Worm (Caenorhabditis elegans) whole organism, L2 larva: ENCODE measurements around the gene gei-18.

Source experiments
- C34F6.9 ChIP-seq: fragments of 150-350 bp; optimal IDR thresholded peaks from 2 replicates; lab custom pipeline; 2014; ENCODE audit warnings: missing biosample characterization, missing genetic modification characterization
- R02D3.7 ChIP-seq: fragments of 150-350 bp; optimal IDR thresholded peaks from 2 replicates; lab custom pipeline; 2014; ENCODE audit warnings: missing biosample characterization, missing genetic modification characterization
- ZK546.5 ChIP-seq: sonication (generic microtip); optimal IDR thresholded peaks from 2 replicates; lab custom pipeline; 2017; ENCODE audit warnings: missing biosample characterization, missing genetic modification characterization
- aly-2 ChIP-seq: fragments of 150-350 bp; optimal IDR thresholded peaks from 2 replicates; lab custom pipeline; 2014; ENCODE audit warnings: missing biosample characterization, missing genetic modification characterization
- ama-1 ChIP-seq: fragments of 150-350 bp; optimal IDR thresholded peaks from 2 replicates; lab custom pipeline; 2018; ENCODE audit warnings: inconsistent platforms
- blmp-1 ChIP-seq: sonication (generic microtip); optimal IDR thresholded peaks from 2 replicates; lab custom pipeline; 2017; ENCODE audit warnings: missing genetic modification characterization, mild to moderate bottlenecking, missing compliant biosample characterization, antibody characterized with exemption, moderate library complexity; ENCODE audit not compliant: insufficient read depth
- ceh-16 ChIP-seq: fragments of 150-350 bp; optimal IDR thresholded peaks from 2 replicates; lab custom pipeline; 2014; ENCODE audit warnings: missing biosample characterization, missing genetic modification characterization
- dmd-4 ChIP-seq: sonication (generic microtip); optimal IDR thresholded peaks from 2 replicates; lab custom pipeline; 2017; ENCODE audit warnings: missing biosample characterization, missing genetic modification characterization
- egl-27 ChIP-seq: sonication (generic microtip); optimal IDR thresholded peaks from 3 replicates; lab custom pipeline; 2017; ENCODE audit warnings: missing biosample characterization, missing genetic modification reagents, missing genetic modification characterization
- elt-1 ChIP-seq: fragments of 150-350 bp; optimal IDR thresholded peaks from 2 replicates; lab custom pipeline; 2014; ENCODE audit warnings: missing biosample characterization, missing genetic modification characterization
- elt-3 ChIP-seq: sonication (generic microtip); optimal IDR thresholded peaks from 2 replicates; lab custom pipeline; 2017; ENCODE audit warnings: missing biosample characterization, missing genetic modification characterization
- fos-1 ChIP-seq: fragments of 150-350 bp; optimal IDR thresholded peaks from 2 replicates; lab custom pipeline; 2014; ENCODE audit warnings: missing biosample characterization, missing genetic modification characterization
- lin-11 ChIP-seq: fragments of 150-350 bp; sonication (generic microtip); optimal IDR thresholded peaks from 2 replicates; lab custom pipeline; 2014; ENCODE audit warnings: missing biosample characterization, missing genetic modification characterization, inconsistent platforms, mixed read lengths
- lsy-2 ChIP-seq, 2 experiments: fragments of 150-350 bp in 1 of 2; sonication (generic microtip) in 1 of 2; optimal IDR thresholded peaks; 2 replicates each; lab custom pipeline; 2014 to 2017; ENCODE audit warnings: missing biosample characterization in 2 of 2, missing genetic modification characterization in 2 of 2
- mab-5 ChIP-seq: fragments of 150-350 bp; optimal IDR thresholded peaks from 2 replicates; lab custom pipeline; 2014; ENCODE audit warnings: missing biosample characterization, missing genetic modification characterization
- mdl-1 ChIP-seq, 2 experiments: fragments of 150-350 bp in 1 of 2; sonication (generic microtip) in 1 of 2; optimal IDR thresholded peaks; 2 replicates each; lab custom pipeline; 2017; ENCODE audit warnings: missing biosample characterization in 2 of 2, missing genetic modification characterization in 2 of 2
- nhr-10 ChIP-seq: sonication (generic microtip); optimal IDR thresholded peaks from 2 replicates; lab custom pipeline; 2017; ENCODE audit warnings: missing biosample characterization, missing genetic modification characterization
- nhr-11 ChIP-seq: fragments of 150-350 bp; optimal IDR thresholded peaks from 2 replicates; lab custom pipeline; 2014; ENCODE audit warnings: missing biosample characterization, missing genetic modification characterization
- nhr-12 ChIP-seq: fragments of 150-350 bp; optimal IDR thresholded peaks from 2 replicates; lab custom pipeline; 2014; ENCODE audit warnings: missing biosample characterization, missing genetic modification characterization
- nhr-23 ChIP-seq: fragments of 150-350 bp; optimal IDR thresholded peaks from 2 replicates; lab custom pipeline; 2014; ENCODE audit warnings: missing biosample characterization, missing genetic modification reagents, missing genetic modification characterization
- nhr-237 ChIP-seq: fragments of 150-350 bp; optimal IDR thresholded peaks from 2 replicates; lab custom pipeline; 2014; ENCODE audit warnings: missing biosample characterization, missing genetic modification characterization
- nhr-25 ChIP-seq: fragments of 150-350 bp; sonication (generic microtip); optimal IDR thresholded peaks from 3 replicates; lab custom pipeline; 2014; ENCODE audit warnings: missing biosample characterization, missing genetic modification characterization
- peb-1 ChIP-seq: fragments of 150-350 bp; optimal IDR thresholded peaks from 2 replicates; lab custom pipeline; 2014; ENCODE audit warnings: missing biosample characterization, missing genetic modification characterization
- sem-4 ChIP-seq: fragments of 150-350 bp; optimal IDR thresholded peaks from 2 replicates; lab custom pipeline; 2014; ENCODE audit warnings: missing biosample characterization, missing genetic modification reagents, missing genetic modification characterization
- sma-9 ChIP-seq, 2 experiments: fragments of 150-350 bp in 1 of 2; sonication (generic microtip) in 1 of 2; optimal IDR thresholded peaks; 2 replicates each; lab custom pipeline; 2014 to 2016; ENCODE audit warnings: missing genetic modification characterization in 2 of 2, mild to moderate bottlenecking in 1 of 2, missing biosample characterization in 1 of 2, missing compliant biosample characterization in 1 of 2, missing genetic modification reagents in 1 of 2, moderate library complexity in 1 of 2
- snpc-4 ChIP-seq: fragments of 150-350 bp; optimal IDR thresholded peaks from 2 replicates; lab custom pipeline; 2014; ENCODE audit warnings: missing biosample characterization, missing genetic modification characterization
- unc-39 ChIP-seq: fragments of 150-350 bp; optimal IDR thresholded peaks from 2 replicates; lab custom pipeline; 2014; ENCODE audit warnings: missing biosample characterization, missing genetic modification characterization
- unc-55 ChIP-seq: fragments of 150-350 bp; sonication (generic microtip); optimal IDR thresholded peaks from 3 replicates; lab custom pipeline; 2014; ENCODE audit warnings: missing biosample characterization, missing genetic modification reagents, missing genetic modification characterization
- unc-62 ChIP-seq: fragments of 150-350 bp; optimal IDR thresholded peaks from 2 replicates; lab custom pipeline; 2014; ENCODE audit warnings: missing biosample characterization, missing genetic modification reagents, missing genetic modification characterization
- zag-1 ChIP-seq: fragments of 150-350 bp; optimal IDR thresholded peaks from 2 replicates; lab custom pipeline; 2014; ENCODE audit warnings: missing biosample characterization, missing genetic modification characterization
- ztf-11 ChIP-seq: sonication (generic microtip); optimal IDR thresholded peaks from 2 replicates; lab custom pipeline; 2017; ENCODE audit warnings: missing biosample characterization, missing genetic modification characterization

Gene gei-18

ce11 chrIV:14013692-14014091 is 31.4 kb upstream of the gei-18 start (continued):
- TF ChIP-seq unc-39 (tag; lab: Kevin White, UChicago), result no peak
- peak; percentile 52 for TF ChIP-seq unc-55 (GFP tag; lab: Kevin White, UChicago)
- TF ChIP-seq nhr-237, result no peak

ce11 chrIV:14008709-14009108 is 26.4 kb upstream of the gei-18 start:
- TF ChIP-seq R02D3.7 (tag; lab: Kevin White, UChicago) (no peak), nhr-12 (no peak), fos-1 (tag; lab: Kevin White, UChicago) (no peak), ama-1 (lab: Kevin White, UChicago) (no peak), C34F6.9 (tag; lab: Kevin White, UChicago) (no peak), ztf-11 (tag; lab: Kevin White, UChicago) (no peak), aly-2 (tag; lab: Kevin White, UChicago) (no peak), nhr-23 (tag; lab: Kevin White, UChicago) (no peak), peb-1 (tag; lab: Kevin White, UChicago) (no peak), ZK546.5 (tag; lab: Kevin White, UChicago) (no peak), nhr-10 (no peak), sma-9 (GFP tag; optimal IDR thresholded peaks at IDR 0.05; lab: Kevin White, UChicago) (no peak), sma-9 (tag; optimal IDR thresholded peaks at IDR 0.05; lab: Kevin White, UChicago) (no peak)

- peak; percentile 3 for TF ChIP-seq sem-4
- TF ChIP-seq dmd-4, result no peak
- no peak for TF ChIP-seq nhr-25 (tag; lab: Kevin White, UChicago)
- no peak for TF ChIP-seq lin-11 (tag; lab: Kevin White, UChicago)
- TF ChIP-seq ceh-16 (tag; lab: Kevin White, UChicago), result no peak
Observed at ce11 chrIV:14001782-14002181, 19.5 kb upstream of the gei-18 start.

ce11 chrIV:13989875-13990274 is 7.5 kb upstream of the gei-18 start:
- TF ChIP-seq blmp-1 (no peak), snpc-4 (peak; percentile 58), unc-39 (tag; lab: Kevin White, UChicago) (no peak)
- TF ChIP-seq, all 48 proteins: peak for 1

ce11 chrIV:13988781-13989180 is 6.5 kb upstream of the gei-18 start, which contains the start of gene egl-23:
Gene egl-23 (plus strand): TSS chrIV:13989081.
- no peak for TF ChIP-seq mab-5

- TF ChIP-seq fos-1 (tag; lab: Kevin White, UChicago) (no peak), unc-62 (GFP tag; lab: Kevin White, UChicago) (no peak), nhr-237 (no peak), lsy-2 (tag; optimal IDR thresholded peaks at IDR 0.05; lab: Kevin White, UChicago) (no peak), ZK546.5 (tag; lab: Kevin White, UChicago) (no peak), nhr-25 (tag; lab: Kevin White, UChicago) (no peak), zag-1 (tag; lab: Kevin White, UChicago) (no peak)
- TF ChIP-seq, all 48 proteins: peak for 0
Observed at ce11 chrIV:13985705-13986104, 3.4 kb upstream of the gei-18 start, which contains the start of gene tor-1. Gene tor-1 (minus strand): TSS chrIV:13985805.

- no peak for TF ChIP-seq nhr-11 (tag; lab: Kevin White, UChicago)
- no peak for TF ChIP-seq sem-4
- TF ChIP-seq nhr-23 (tag; lab: Kevin White, UChicago), result no peak
- TF ChIP-seq C34F6.9 (tag; lab: Kevin White, UChicago), result no peak
- no peak for TF ChIP-seq mdl-1 (tag; optimal IDR thresholded peaks at IDR 0.05; lab: Kevin White, UChicago)
- no peak for TF ChIP-seq elt-3
- TF ChIP-seq egl-27 (tag; lab: Kevin White, UChicago), result no peak
- TF ChIP-seq elt-1, result no peak
Observed at ce11 chrIV:13984041-13984440, 1.7 kb upstream of the gei-18 start, which contains the start of gene tor-2. Gene tor-2 (minus strand): TSS chrIV:13984141.
